Worm (Caenorhabditis elegans) whole organism, young adult: Measurements from ENCODE around the gene C49C8.8.

ENCODE experiments used
- athp-1 ChIP-seq: sonication (generic microtip); optimal IDR thresholded peaks from 2 replicates; lab custom pipeline; 2017; ENCODE audit warnings: mild to moderate bottlenecking, missing genetic modification characterization, missing compliant biosample characterization
- dpl-1 ChIP-seq: fragments of 150-350 bp; optimal IDR thresholded peaks from 2 replicates; lab custom pipeline; 2014; ENCODE audit warnings: missing biosample characterization, missing genetic modification reagents, missing genetic modification characterization
- egl-44 ChIP-seq: fragments of 200-800 bp; sonication (Bioruptor generic); IDR thresholded peaks from 2 replicates; pipeline ENCODE4 v1.3.6; 2022; ENCODE audit warnings: missing genetic modification reagents, missing genetic modification characterization, missing compliant biosample characterization
- egrh-3 ChIP-seq: fragments of 200-800 bp; sonication (Bioruptor generic); IDR thresholded peaks from 2 replicates; pipeline ENCODE4 v1.3.6; 2022; ENCODE audit warnings: missing genetic modification reagents, missing genetic modification characterization, missing compliant biosample characterization
- ekl-4 ChIP-seq: fragments of 200-800 bp; sonication (Bioruptor generic); IDR thresholded peaks from 2 replicates; pipeline ENCODE4 v1.3.6; 2022; ENCODE audit warnings: missing genetic modification reagents, missing genetic modification characterization, missing compliant biosample characterization
- lin-54 ChIP-seq: fragments of 200-800 bp; sonication (Bioruptor generic); optimal IDR thresholded peaks from 2 replicates; lab custom pipeline; 2018; ENCODE audit warnings: mild to moderate bottlenecking, missing genetic modification characterization, missing compliant biosample characterization
- madf-3 ChIP-seq: fragments of 200-800 bp; sonication (Bioruptor generic); IDR thresholded peaks from 2 replicates; pipeline ENCODE4 v1.3.6; 2022; ENCODE audit warnings: missing genetic modification reagents, missing genetic modification characterization, missing compliant biosample characterization
- pbrm-1 ChIP-seq: fragments of 200-800 bp; sonication (Bioruptor generic); IDR thresholded peaks from 2 replicates; pipeline ENCODE4 v1.3.6; 2022; ENCODE audit warnings: missing genetic modification reagents, missing genetic modification characterization, missing compliant biosample characterization
- pha-4 ChIP-seq: fragments of 150-350 bp; sonication (generic microtip); optimal IDR thresholded peaks from 2 replicates; lab custom pipeline; 2014; ENCODE audit warnings: missing biosample characterization, missing genetic modification reagents, missing genetic modification characterization
- rcor-1 ChIP-seq: fragments of 200-800 bp; sonication (Bioruptor generic); IDR thresholded peaks from 2 replicates; pipeline ENCODE4 v1.3.6; 2022; ENCODE audit warnings: missing genetic modification reagents, missing genetic modification characterization, missing compliant biosample characterization
- sea-2 ChIP-seq: fragments of 200-800 bp; sonication (Bioruptor generic); IDR thresholded peaks from 2 replicates; pipeline ENCODE4 v1.3.6; 2022; ENCODE audit warnings: missing genetic modification characterization, missing compliant biosample characterization
- snpc-4 ChIP-seq, 5 experiments: fragments of 150-350 bp in 1 of 5; sonication (generic microtip) in 4 of 5; optimal IDR thresholded peaks; 2 replicates each; lab custom pipeline; 2014 to 2018; ENCODE audit warnings: missing genetic modification characterization in 5 of 5, missing biosample characterization in 3 of 5, antibody characterized with exemption in 2 of 5, mild to moderate bottlenecking in 2 of 5, missing compliant biosample characterization in 2 of 5, missing genotype in 2 of 5, moderate library complexity in 2 of 5, missing genetic modification reagents in 1 of 5
- unc-62 ChIP-seq: fragments of 150-350 bp; optimal IDR thresholded peaks from 2 replicates; lab custom pipeline; 2014; ENCODE audit warnings: missing biosample characterization, missing genetic modification reagents, missing genetic modification characterization
- ztf-3 ChIP-seq: fragments of 200-800 bp; sonication (Bioruptor generic); optimal IDR thresholded peaks from 2 replicates; lab custom pipeline; 2018; ENCODE audit warnings: mild to moderate bottlenecking, missing genetic modification characterization, missing compliant biosample characterization

DNA sequence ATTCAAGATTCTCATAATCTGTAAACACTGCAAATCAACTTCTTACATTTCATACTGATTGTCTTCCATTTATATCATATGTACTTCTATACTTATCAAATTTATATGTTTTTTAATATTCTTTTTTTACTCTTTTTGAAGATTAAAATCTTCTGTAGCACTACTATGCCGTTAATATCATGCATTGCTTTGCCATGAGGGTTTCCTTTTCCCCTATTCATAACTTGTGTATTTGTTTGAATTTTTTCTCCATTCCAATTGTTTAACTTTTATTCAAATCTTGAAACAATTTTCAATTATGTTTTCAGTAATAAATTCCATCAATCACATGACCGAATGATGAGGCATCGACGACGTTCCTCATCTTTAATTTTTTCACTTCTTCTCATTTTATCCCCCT, 16.7 kb downstream of the C49C8.8 start, which contains the start of gene cdh-5:
- no peak for TF ChIP-seq pha-4 (tag; lab: Kevin White, UChicago)
- no peak for TF ChIP-seq egrh-3
- TF ChIP-seq madf-3 (GFP tag; lab: Robert Waterston, UW), result no peak
- TF ChIP-seq ztf-3 (GFP tag; lab: Kevin White, UChicago), result no peak
- TF ChIP-seq athp-1 (tag; lab: Kevin White, UChicago), result no peak
- no peak for TF ChIP-seq ekl-4 (GFP tag; lab: Robert Waterston, UW)
- TF ChIP-seq egl-44 (GFP tag; lab: Robert Waterston, UW), result no peak
- no peak for TF ChIP-seq rcor-1
- TF ChIP-seq dpl-1, result no peak
- TF ChIP-seq unc-62 (GFP tag; lab: Kevin White, UChicago), result no peak
- TF ChIP-seq lin-54 (GFP tag; lab: Kevin White, UChicago), result no peak
- TF ChIP-seq pbrm-1 (GFP tag; lab: Robert Waterston, UW), result no peak
- no peak for TF ChIP-seq sea-2 (GFP tag; lab: Robert Waterston, UW)
- TF ChIP-seq snpc-4 (GFP tag; optimal IDR thresholded peaks at IDR 0.05; lab: Kevin White, UChicago), result no peak
- TF ChIP-seq snpc-4 (tag; optimal IDR thresholded peaks at IDR 0.05; lab: Kevin White, UChicago), result no peak
